Fruit fly (Drosophila melanogaster): ENCODE data around the gene CG46434.

dm6 chr3L:19564905-19565700, 21.1 kb upstream of the CG46434 start:
- no peak for TF ChIP-seq CG34367 (tag; optimal IDR thresholded peaks at IDR 0.05)
- TF ChIP-seq CG8301 (tag; optimal IDR thresholded peaks at IDR 0.05) = no peak
- no peak for TF ChIP-seq Snoo (tag; optimal IDR thresholded peaks at IDR 0.05)
- no peak for TF ChIP-seq Pif1B (GFP tag; optimal IDR thresholded peaks at IDR 0.05)
- TF ChIP-seq Ets98B (GFP tag; IDR thresholded peaks at IDR 0.05) = no peak
- no peak for TF ChIP-seq CG10348 (GFP tag; IDR thresholded peaks at IDR 0.05)
- TF ChIP-seq CG15710 (tag; optimal IDR thresholded peaks at IDR 0.05) = no peak

Data from whole organism, pupa.